Worm (Caenorhabditis elegans) whole organism, mixed stage, embryonic: ENCODE data around the gene F56H11.2.
A peak's percentile ranks its signal among the peaks of the same experiment; 100 is the strongest.

Experiments
- blmp-1 ChIP-seq: fragments of 150-350 bp; optimal IDR thresholded peaks from 2 replicates; lab custom pipeline; 2014; ENCODE audit warnings: missing biosample characterization, missing genetic modification characterization
- ceh-39 ChIP-seq: fragments of 150-350 bp; optimal IDR thresholded peaks from 2 replicates; lab custom pipeline; 2014; ENCODE audit warnings: missing biosample characterization, missing genetic modification characterization
- ceh-43 ChIP-seq: fragments of 200-800 bp; sonication (Bioruptor generic); optimal IDR thresholded peaks from 2 replicates; lab custom pipeline; 2018; ENCODE audit warnings: mild to moderate bottlenecking, missing genetic modification characterization, moderate library complexity, missing compliant biosample characterization
- ceh-83 ChIP-seq: fragments of 200-800 bp; sonication (Bioruptor generic); optimal IDR thresholded peaks from 2 replicates; lab custom pipeline; 2018; ENCODE audit warnings: mild to moderate bottlenecking, missing genetic modification characterization, missing compliant biosample characterization
- cnd-1 ChIP-seq: fragments of 200-800 bp; sonication (Bioruptor generic); optimal IDR thresholded peaks from 2 replicates; lab custom pipeline; 2018; ENCODE audit warnings: mild to moderate bottlenecking, missing genetic modification characterization, missing compliant biosample characterization
- drap-1 ChIP-seq: fragments of 200-800 bp; sonication (Bioruptor generic); optimal IDR thresholded peaks from 3 replicates; lab custom pipeline; 2018; ENCODE audit warnings: mild to moderate bottlenecking, missing genetic modification characterization, missing compliant biosample characterization
- elt-1 ChIP-seq: sonication (generic microtip); optimal IDR thresholded peaks from 2 replicates; lab custom pipeline; 2017; ENCODE audit warnings: missing genetic modification characterization, mild to moderate bottlenecking, missing compliant biosample characterization, antibody characterized with exemption, moderate library complexity, borderline replicate concordance; ENCODE audit not compliant: insufficient read depth
- elt-3 ChIP-seq: fragments of 150-350 bp; optimal IDR thresholded peaks from 2 replicates; lab custom pipeline; 2014; ENCODE audit warnings: missing biosample characterization, missing genetic modification characterization
- flh-1 ChIP-seq: fragments of 200-800 bp; sonication (Bioruptor generic); optimal IDR thresholded peaks from 2 replicates; lab custom pipeline; 2018; ENCODE audit warnings: mild to moderate bottlenecking, missing genetic modification characterization, moderate library complexity, missing compliant biosample characterization
- ham-2 ChIP-seq: fragments of 200-800 bp; sonication (Bioruptor generic); optimal IDR thresholded peaks from 2 replicates; lab custom pipeline; 2018; ENCODE audit warnings: mild to moderate bottlenecking, missing genetic modification characterization, missing compliant biosample characterization
- hlh-1 ChIP-seq: fragments of 150-350 bp; optimal IDR thresholded peaks from 2 replicates; lab custom pipeline; 2014; ENCODE audit warnings: missing biosample characterization, missing genetic modification reagents, missing genetic modification characterization
- lin-13 ChIP-seq: fragments of 150-350 bp; optimal IDR thresholded peaks from 2 replicates; lab custom pipeline; 2014; ENCODE audit warnings: missing biosample characterization, missing genetic modification characterization
- lsy-2 ChIP-seq: fragments of 150-350 bp; optimal IDR thresholded peaks from 2 replicates; lab custom pipeline; 2014; ENCODE audit warnings: missing biosample characterization, missing genetic modification characterization
- mab-5 ChIP-seq: fragments of 150-350 bp; optimal IDR thresholded peaks from 2 replicates; lab custom pipeline; 2014; ENCODE audit warnings: missing biosample characterization, missing genetic modification characterization
- mep-1 ChIP-seq: fragments of 150-350 bp; optimal IDR thresholded peaks from 2 replicates; lab custom pipeline; 2017; ENCODE audit warnings: missing biosample characterization, missing genetic modification reagents, missing genetic modification characterization, inconsistent platforms
- mls-2 ChIP-seq: sonication (generic microtip); optimal IDR thresholded peaks from 2 replicates; lab custom pipeline; 2016; ENCODE audit warnings: mild to moderate bottlenecking, missing genetic modification characterization, moderate library complexity, missing compliant biosample characterization
- nhr-12 ChIP-seq: fragments of 150-350 bp; optimal IDR thresholded peaks from 2 replicates; lab custom pipeline; 2014; ENCODE audit warnings: missing biosample characterization, missing genetic modification characterization
- nhr-237 ChIP-seq: fragments of 150-350 bp; optimal IDR thresholded peaks from 2 replicates; lab custom pipeline; 2014; ENCODE audit warnings: missing biosample characterization, missing genetic modification characterization
- nhr-28 ChIP-seq: fragments of 150-350 bp; optimal IDR thresholded peaks from 2 replicates; lab custom pipeline; 2014; ENCODE audit warnings: missing biosample characterization, missing genetic modification characterization
- pha-4 ChIP-seq: fragments of 150-350 bp; optimal IDR thresholded peaks from 2 replicates; lab custom pipeline; 2018; ENCODE audit warnings: missing biosample characterization, missing genetic modification reagents, missing genetic modification characterization
- sem-2 ChIP-seq: fragments of 200-800 bp; sonication (Bioruptor generic); optimal IDR thresholded peaks from 2 replicates; lab custom pipeline; 2018; ENCODE audit warnings: mild to moderate bottlenecking, missing genetic modification characterization, missing compliant biosample characterization
- snpc-4 ChIP-seq: fragments of 150-350 bp; optimal IDR thresholded peaks from 2 replicates; lab custom pipeline; 2014; ENCODE audit warnings: missing biosample characterization, missing genetic modification characterization
- sptf-1 ChIP-seq: sonication (generic microtip); optimal IDR thresholded peaks from 2 replicates; lab custom pipeline; 2017; ENCODE audit warnings: mild to moderate bottlenecking, missing genetic modification characterization, moderate library complexity, missing compliant biosample characterization
- unc-120 ChIP-seq: sonication (generic microtip); optimal IDR thresholded peaks from 2 replicates; lab custom pipeline; 2017; ENCODE audit warnings: missing genetic modification characterization, missing compliant biosample characterization; ENCODE audit not compliant: poor library complexity, severe bottlenecking
- unc-39 ChIP-seq: fragments of 150-350 bp; optimal IDR thresholded peaks from 2 replicates; lab custom pipeline; 2014; ENCODE audit warnings: missing biosample characterization, missing genetic modification characterization
- unc-62 ChIP-seq: fragments of 150-350 bp; optimal IDR thresholded peaks from 2 replicates; lab custom pipeline; 2014; ENCODE audit warnings: missing biosample characterization, missing genetic modification reagents, missing genetic modification characterization
- zip-8 ChIP-seq: fragments of 150-350 bp; optimal IDR thresholded peaks from 2 replicates; lab custom pipeline; 2014; ENCODE audit warnings: missing biosample characterization, missing genetic modification characterization
- ztf-11 ChIP-seq: fragments of 150-350 bp; optimal IDR thresholded peaks from 2 replicates; lab custom pipeline; 2014; ENCODE audit warnings: missing biosample characterization, missing genetic modification characterization

F56H11.2 gene

DNA sequence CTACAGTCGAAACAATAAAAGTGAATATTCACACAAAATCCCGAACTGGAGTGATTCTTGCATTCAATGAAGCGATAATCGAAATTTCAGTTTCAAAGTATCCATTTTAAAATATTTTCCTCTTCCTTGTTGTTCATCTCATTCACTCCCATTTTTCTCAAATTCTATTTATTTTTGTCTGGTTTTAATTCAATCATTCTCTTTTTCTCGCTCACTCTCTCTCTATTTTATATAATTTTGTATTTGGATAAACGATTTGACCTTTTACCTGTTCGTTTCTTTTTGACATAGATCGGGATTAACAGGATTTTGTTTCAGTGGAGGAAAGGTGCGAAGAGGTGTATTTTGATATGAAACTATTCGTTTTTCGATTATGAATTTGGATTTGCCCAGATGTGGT is 13.0 kb upstream of the F56H11.2 start, which contains the start of gene T05A1.5:
Gene T05A1.5, plus strand, starts transcription at position 301 of the 400 bp plus-strand sequence.
- no peak for TF ChIP-seq ceh-83

ce11 chrIV:9540342-9540856 is 7.4 kb upstream of the F56H11.2 start, which contains the start of gene fbl-1:
Gene fbl-1 (plus strand): TSS chrIV:9540806.
- TF ChIP-seq ceh-39 (no peak), blmp-1 (no peak), snpc-4 (tag; lab: Kevin White, UChicago) (no peak), lin-13 (tag; lab: Kevin White, UChicago) (no peak), ham-2 (GFP tag; lab: Kevin White, UChicago) (no peak), unc-39 (no peak)

DNA sequence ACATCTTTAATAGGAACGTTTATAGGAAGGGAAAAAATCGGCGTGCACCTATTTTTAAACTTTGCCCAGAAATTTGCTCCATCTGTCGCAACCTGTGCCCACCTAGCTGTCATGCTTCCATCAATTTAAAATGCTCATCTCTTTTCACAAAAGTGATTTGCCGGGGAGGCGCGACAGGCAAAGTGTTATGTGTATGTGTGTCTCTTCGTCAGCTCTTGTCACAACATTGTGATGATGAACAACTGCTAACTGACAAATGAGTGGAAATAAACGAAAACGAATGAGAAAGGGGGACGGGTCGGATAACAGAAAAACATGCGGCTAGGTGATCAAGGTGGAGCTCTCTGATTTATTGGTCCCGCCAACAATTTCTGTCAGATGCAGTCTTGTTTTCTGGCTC is 5.2 kb upstream of the F56H11.2 start:
- TF ChIP-seq sem-2, result no peak
- no peak for TF ChIP-seq cnd-1
- TF ChIP-seq hlh-1, result peak; percentile 91
- TF ChIP-seq unc-62 (GFP tag; lab: Kevin White, UChicago), result peak; percentile 98
- no peak for TF ChIP-seq elt-1 (tag; lab: Kevin White, UChicago)

- TF ChIP-seq lsy-2 (tag; lab: Kevin White, UChicago) (no peak), pha-4 (tag; lab: Kevin White, UChicago) (no peak), ztf-11 (tag; lab: Kevin White, UChicago) (no peak), ham-2 (GFP tag; lab: Kevin White, UChicago) (no peak), snpc-4 (tag; lab: Kevin White, UChicago) (no peak), nhr-12 (tag; lab: Kevin White, UChicago) (no peak), lin-13 (tag; lab: Kevin White, UChicago) (no peak), unc-39 (no peak), nhr-28 (no peak), mep-1 (tag; lab: Kevin White, UChicago) (no peak), sptf-1 (no peak), cnd-1 (no peak), zip-8 (tag; lab: Kevin White, UChicago) (no peak), nhr-237 (tag; lab: Kevin White, UChicago) (no peak), ceh-43 (GFP tag; lab: Kevin White, UChicago) (no peak), elt-1 (tag; lab: Kevin White, UChicago) (no peak), flh-1 (GFP tag; lab: Kevin White, UChicago) (no peak)
Measured at ce11 chrIV:9537500-9537899, 4.5 kb upstream of the F56H11.2 start.

- TF ChIP-seq hlh-1 (no peak), nhr-237 (tag; lab: Kevin White, UChicago) (no peak), ceh-39 (no peak), flh-1 (GFP tag; lab: Kevin White, UChicago) (no peak)
- TF ChIP-seq, all 35 proteins: peak for 0
Measured at ce11 chrIV:9536124-9536523, 3.2 kb upstream of the F56H11.2 start.

ce11 chrIV:9535105-9535504 is 2.1 kb upstream of the F56H11.2 start:
- TF ChIP-seq drap-1, result no peak
- TF ChIP-seq elt-3 (tag; lab: Kevin White, UChicago), result peak; percentile 21

DNA sequence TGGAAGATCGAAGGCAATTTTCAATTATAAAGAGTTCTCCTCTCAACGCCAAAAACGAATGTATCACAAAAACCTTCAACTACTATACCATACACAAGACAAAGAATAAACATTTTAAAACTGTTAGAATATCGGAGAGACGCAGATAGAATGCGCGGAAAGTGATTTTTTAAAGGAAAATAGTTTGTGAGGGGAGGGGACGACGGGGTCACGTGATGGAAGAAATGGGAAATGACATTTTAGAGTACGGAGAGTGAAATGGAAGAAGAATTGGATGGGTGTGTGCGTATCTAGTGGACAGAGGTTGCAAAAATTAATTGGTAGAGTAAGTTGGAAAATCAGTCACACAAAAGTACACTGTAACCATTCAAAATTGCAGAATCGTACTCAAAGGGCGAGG is 1.4 kb upstream of the F56H11.2 start:
- TF ChIP-seq mab-5, result no peak
- TF ChIP-seq unc-120, result no peak
- no peak for TF ChIP-seq sem-2
- TF ChIP-seq mls-2 (tag; lab: Kevin White, UChicago), result no peak
- no peak for TF ChIP-seq nhr-28
- no peak for TF ChIP-seq ceh-39

ce11 chrIV:9530768-9531167 is 2.2 kb downstream of the F56H11.2 start:
- no peak for TF ChIP-seq lsy-2 (tag; lab: Kevin White, UChicago)
- TF ChIP-seq sptf-1, result no peak
